Fruit fly (Drosophila melanogaster): Measurements from ENCODE around the gene CtsF.

DNA sequence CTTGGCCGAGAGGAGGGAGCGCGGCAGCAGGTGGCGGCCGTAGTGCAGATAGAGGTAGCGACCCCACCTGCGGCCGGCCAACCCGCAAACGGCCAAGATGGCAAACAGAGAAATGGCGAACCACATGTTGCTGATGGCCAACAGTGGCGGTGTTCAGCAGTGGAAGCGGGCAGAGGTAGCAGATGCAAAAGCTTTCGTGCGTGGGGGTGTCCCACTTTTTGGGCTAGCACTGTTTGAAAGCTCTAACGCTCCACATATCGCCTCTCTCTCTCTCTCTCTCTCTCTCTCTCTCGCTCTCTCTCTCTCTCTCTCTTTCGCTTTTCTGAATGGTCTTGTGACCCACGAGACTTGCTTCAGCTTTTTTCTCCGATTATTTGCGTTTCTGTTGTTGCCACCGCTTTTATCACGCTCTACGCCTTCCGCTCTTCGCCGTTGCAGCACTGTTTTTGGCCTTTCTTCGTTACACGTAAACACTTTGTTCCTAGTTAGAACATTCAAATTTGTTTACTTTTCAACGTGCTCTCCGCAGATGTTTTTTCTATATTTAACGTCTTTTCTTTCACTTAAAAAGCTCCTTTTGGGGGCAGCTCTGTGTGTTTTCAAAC, 31.3 kb upstream of the CtsF start:
- no peak for TF ChIP-seq CG8478 (optimal IDR thresholded peaks at IDR 0.05)
- TF ChIP-seq CTCF (optimal IDR thresholded peaks at IDR 0.05), result no peak
